Fruit fly (Drosophila melanogaster) whole organism: ENCODE measurements around the gene CG42232.

Experiments used
- CG8478 ChIP-seq: fragments of >200 bp; optimal IDR thresholded peaks from 2 replicates; lab custom pipeline; 2018; ENCODE audit warnings: inconsistent platforms
- Dll ChIP-seq: fragments of >200 bp; optimal IDR thresholded peaks from 2 replicates; lab custom pipeline; 2017
- EcR ChIP-seq, 2 experiments: fragments of >200 bp; optimal IDR thresholded peaks; 2 replicates each; lab custom pipeline; 2017; ENCODE audit warnings: missing biosample characterization in 2 of 2, missing genetic modification characterization in 2 of 2, missing genetic modification reagents in 2 of 2
- pan ChIP-seq: fragments of >200 bp; optimal IDR thresholded peaks from 2 replicates; lab custom pipeline; 2017
- psq ChIP-seq: fragments of >200 bp; optimal IDR thresholded peaks from 2 replicates; lab custom pipeline; 2017
- usp ChIP-seq: fragments of >200 bp; optimal IDR thresholded peaks from 2 replicates; lab custom pipeline; 2017; ENCODE audit warnings: missing biosample characterization, missing genetic modification characterization, mixed read lengths

CG42232 gene

DNA sequence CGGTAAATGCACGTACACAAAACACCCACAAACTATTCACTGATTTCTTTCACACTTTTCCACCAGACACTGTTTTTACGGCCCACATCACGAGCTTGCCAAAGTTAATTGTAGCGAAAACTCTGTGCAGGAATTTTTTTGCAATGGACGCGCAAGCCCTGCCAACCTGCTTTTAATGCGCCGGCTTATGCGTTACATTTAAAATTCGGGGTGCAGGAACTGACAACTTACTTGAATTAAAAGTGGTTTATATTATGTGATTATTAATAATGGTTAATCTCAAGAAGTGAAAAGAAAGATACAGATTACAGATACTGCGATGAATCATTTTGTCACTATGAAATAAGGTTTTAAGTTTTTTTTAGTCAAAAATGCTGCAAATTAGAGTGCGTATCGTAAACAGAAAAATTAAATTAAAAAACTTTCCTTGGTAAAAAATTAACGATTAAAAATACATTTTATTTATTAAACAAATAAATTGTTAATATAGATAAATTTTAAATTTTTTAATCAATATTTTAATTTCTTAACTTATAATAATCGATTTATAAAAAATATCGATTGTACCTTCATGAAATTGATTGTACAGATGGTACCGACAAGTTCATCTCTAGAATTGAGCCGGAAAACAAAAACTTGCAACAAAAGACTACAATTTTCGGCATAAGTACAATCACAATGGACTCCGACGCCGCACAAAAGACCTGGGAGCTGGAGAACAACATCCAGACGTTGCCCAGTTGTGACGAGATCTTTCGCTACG, at the start of gene CG42232, which contains the start of gene CSN5:
TSS of gene CG42232 (minus strand) at position 163 of the 763 bp plus-strand sequence.
TSS of gene CSN5 (plus strand) at position 599 of the 763 bp plus-strand sequence.
- TF ChIP-seq psq (lab: Kevin White, UChicago) = no peak

DNA sequence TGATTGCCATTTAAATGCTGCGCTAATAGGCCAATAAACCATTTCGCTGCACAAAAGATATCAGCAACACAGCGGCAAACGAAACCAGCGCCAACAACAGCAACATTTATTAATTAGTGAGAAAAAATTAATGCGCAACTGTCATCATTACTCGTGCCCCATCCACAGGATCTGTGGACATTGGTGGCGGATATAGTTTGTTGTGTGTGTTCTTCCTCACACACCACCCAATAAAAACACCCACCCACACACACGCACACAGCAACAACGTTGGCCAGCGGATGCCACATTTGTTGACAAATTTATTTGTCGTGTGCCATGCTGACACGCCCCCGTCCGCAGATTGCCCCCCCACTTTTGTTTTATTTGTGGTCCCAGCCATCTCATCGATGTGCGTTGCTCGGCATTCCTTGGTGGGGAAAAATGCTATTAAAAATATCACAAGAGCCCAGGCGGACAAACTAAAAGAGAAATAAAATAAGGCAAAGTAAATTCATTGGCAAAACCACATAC, 48.7 kb upstream of the CG42232 start:
- TF ChIP-seq pan (lab: Kevin White, UChicago) (no peak), CG8478 (lab: Kevin White, UChicago) (no peak), Dll (lab: Kevin White, UChicago) (no peak), usp (GFP tag; lab: Kevin White, UChicago) (no peak), psq (lab: Kevin White, UChicago) (no peak), EcR (GFP tag; optimal IDR thresholded peaks at IDR 0.05; lab: Kevin White, UChicago) (no peak)

dm6 chr3R:16510128-16510527, 40.7 kb upstream of the CG42232 start:
- TF ChIP-seq EcR (GFP tag; optimal IDR thresholded peaks at IDR 0.05; lab: Kevin White, UChicago) = no peak
- TF ChIP-seq psq (lab: Kevin White, UChicago) = no peak
- no peak for TF ChIP-seq pan (lab: Kevin White, UChicago)
- no peak for TF ChIP-seq CG8478 (lab: Kevin White, UChicago)

- TF ChIP-seq pan (lab: Kevin White, UChicago) = no peak
- no peak for TF ChIP-seq psq (lab: Kevin White, UChicago)
- no peak for TF ChIP-seq CG8478 (lab: Kevin White, UChicago)
- TF ChIP-seq EcR (GFP tag; optimal IDR thresholded peaks at IDR 0.05; lab: Kevin White, UChicago) = no peak
- TF ChIP-seq Dll (lab: Kevin White, UChicago) = no peak
- TF ChIP-seq usp (GFP tag; lab: Kevin White, UChicago) = no peak
Observed at dm6 chr3R:16507706-16508105, 38.2 kb upstream of the CG42232 start.

DNA sequence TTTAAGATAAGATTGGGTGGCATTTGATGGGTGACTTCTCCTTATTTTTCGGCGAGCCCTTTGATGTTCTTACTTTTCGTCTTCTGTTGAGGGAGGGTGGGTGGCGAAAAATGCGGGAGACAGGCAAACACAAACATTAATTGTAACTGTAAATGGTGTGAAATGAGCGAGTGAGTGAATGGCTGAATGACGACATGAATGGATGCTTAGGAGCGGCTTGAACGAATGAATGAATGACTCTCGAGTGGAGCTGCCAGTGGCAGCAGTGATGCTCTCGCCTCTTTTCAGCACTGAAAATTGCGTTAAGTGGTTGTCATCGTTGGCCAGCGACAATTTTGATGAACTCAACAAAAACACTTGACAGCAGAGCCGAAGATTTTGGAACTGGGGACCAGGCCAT, 35.1 kb upstream of the CG42232 start:
- TF ChIP-seq psq (lab: Kevin White, UChicago) = no peak
- no peak for TF ChIP-seq EcR (GFP tag; optimal IDR thresholded peaks at IDR 0.05; lab: Kevin White, UChicago)
- TF ChIP-seq CG8478 (lab: Kevin White, UChicago) = no peak
- no peak for TF ChIP-seq pan (lab: Kevin White, UChicago)
- TF ChIP-seq usp (GFP tag; lab: Kevin White, UChicago) = no peak
- no peak for TF ChIP-seq Dll (lab: Kevin White, UChicago)

dm6 chr3R:16502595-16503305, 33.3 kb upstream of the CG42232 start, which contains the start of gene CG42342:
TSS of gene CG42342 (plus strand) at chr3R:16502770.
- no peak for TF ChIP-seq Dll (lab: Kevin White, UChicago)
- TF ChIP-seq usp (GFP tag; lab: Kevin White, UChicago) = no peak
- no peak for TF ChIP-seq psq (lab: Kevin White, UChicago)
- TF ChIP-seq EcR (GFP tag; optimal IDR thresholded peaks at IDR 0.05; lab: Kevin White, UChicago) = no peak
- no peak for TF ChIP-seq pan (lab: Kevin White, UChicago)
- no peak for TF ChIP-seq CG8478 (lab: Kevin White, UChicago)

dm6 chr3R:16500919-16501851, 31.7 kb upstream of the CG42232 start, which contains the start of gene Decay:
TSS of gene Decay (minus strand) at chr3R:16501050.
- no peak for TF ChIP-seq EcR (GFP tag; optimal IDR thresholded peaks at IDR 0.05; lab: Kevin White, UChicago)
- no peak for TF ChIP-seq psq (lab: Kevin White, UChicago)
- no peak for TF ChIP-seq Dll (lab: Kevin White, UChicago)
- no peak for TF ChIP-seq pan (lab: Kevin White, UChicago)
- TF ChIP-seq CG8478 (lab: Kevin White, UChicago) = no peak
- TF ChIP-seq usp (GFP tag; lab: Kevin White, UChicago) = no peak

DNA sequence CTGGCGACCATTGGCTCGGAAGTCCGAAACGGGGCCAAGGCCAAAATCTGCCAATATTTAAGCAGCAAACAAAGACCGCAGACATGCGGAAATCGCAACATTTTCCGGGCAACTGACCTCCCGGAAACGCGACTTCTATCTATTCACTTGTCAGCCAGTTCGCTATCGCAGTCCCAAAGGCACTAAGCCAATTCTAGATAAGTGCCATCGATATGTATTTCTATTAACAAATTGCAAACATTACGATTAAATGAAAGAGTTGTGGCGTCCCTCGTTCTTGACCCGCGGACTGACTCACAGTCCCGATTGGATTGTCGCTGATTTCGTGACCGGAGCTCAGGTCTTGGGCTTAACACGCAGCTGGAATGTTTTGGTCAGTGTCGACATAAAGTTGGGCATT, 29.4 kb upstream of the CG42232 start, which contains the start of gene Gr89a:
TSS of gene Gr89a (minus strand) at position 101 of the 400 bp plus-strand sequence.
- TF ChIP-seq pan (lab: Kevin White, UChicago) = no peak
- TF ChIP-seq EcR (GFP tag; optimal IDR thresholded peaks at IDR 0.05; lab: Kevin White, UChicago) = no peak
- TF ChIP-seq usp (GFP tag; lab: Kevin White, UChicago) = no peak
- no peak for TF ChIP-seq CG8478 (lab: Kevin White, UChicago)
- TF ChIP-seq psq (lab: Kevin White, UChicago) = no peak
- TF ChIP-seq Dll (lab: Kevin White, UChicago) = no peak

DNA sequence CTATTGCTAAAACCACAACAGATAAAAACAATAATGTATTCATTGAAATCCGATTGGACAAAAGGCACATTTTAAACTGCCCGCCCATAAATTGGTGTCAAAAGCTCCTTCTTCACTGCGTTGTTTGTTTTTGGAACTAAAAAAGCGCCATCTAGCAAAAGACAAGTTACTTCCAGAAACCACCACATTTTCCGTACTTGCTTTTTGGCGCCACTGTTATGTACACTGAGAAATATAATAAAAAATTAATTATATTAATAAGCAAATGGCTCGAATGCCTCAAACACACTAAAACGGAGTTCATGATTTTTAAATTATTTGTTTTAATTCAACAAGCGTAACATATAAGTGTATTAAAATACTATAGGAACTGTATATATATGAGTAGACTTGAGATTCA, 27.9 kb upstream of the CG42232 start:
- TF ChIP-seq EcR (GFP tag; optimal IDR thresholded peaks at IDR 0.05; lab: Kevin White, UChicago) (no peak), CG8478 (lab: Kevin White, UChicago) (no peak)

dm6 chr3R:16496209-16496608, 26.7 kb upstream of the CG42232 start:
- TF ChIP-seq psq (lab: Kevin White, UChicago) = no peak
- TF ChIP-seq usp (GFP tag; lab: Kevin White, UChicago) = no peak
- no peak for TF ChIP-seq EcR (GFP tag; optimal IDR thresholded peaks at IDR 0.05; lab: Kevin White, UChicago)
- no peak for TF ChIP-seq Dll (lab: Kevin White, UChicago)
